Worm (Caenorhabditis elegans) whole organism, mixed stage, embryonic: Measurements from ENCODE around the gene zer-1.

ENCODE experiments used
- M03D4.4 ChIP-seq: sonication (generic microtip); optimal IDR thresholded peaks from 2 replicates; lab custom pipeline; 2017; ENCODE audit warnings: mild to moderate bottlenecking, missing genetic modification characterization, missing compliant biosample characterization
- bed-3 ChIP-seq: fragments of 200-800 bp; sonication (Bioruptor generic); optimal IDR thresholded peaks from 3 replicates; lab custom pipeline; 2018; ENCODE audit warnings: mild to moderate bottlenecking, missing genetic modification characterization, moderate library complexity, missing compliant biosample characterization
- blmp-1 ChIP-seq: fragments of 150-350 bp; optimal IDR thresholded peaks from 2 replicates; lab custom pipeline; 2014; ENCODE audit warnings: missing biosample characterization, missing genetic modification characterization
- ceh-83 ChIP-seq: fragments of 200-800 bp; sonication (Bioruptor generic); optimal IDR thresholded peaks from 2 replicates; lab custom pipeline; 2018; ENCODE audit warnings: mild to moderate bottlenecking, missing genetic modification characterization, missing compliant biosample characterization
- ces-1 ChIP-seq: fragments of 150-350 bp; optimal IDR thresholded peaks from 2 replicates; lab custom pipeline; 2014; ENCODE audit warnings: missing biosample characterization, missing genetic modification reagents, missing genetic modification characterization
- cnd-1 ChIP-seq: fragments of 200-800 bp; sonication (Bioruptor generic); optimal IDR thresholded peaks from 2 replicates; lab custom pipeline; 2018; ENCODE audit warnings: mild to moderate bottlenecking, missing genetic modification characterization, missing compliant biosample characterization
- drap-1 ChIP-seq: fragments of 200-800 bp; sonication (Bioruptor generic); optimal IDR thresholded peaks from 3 replicates; lab custom pipeline; 2018; ENCODE audit warnings: mild to moderate bottlenecking, missing genetic modification characterization, missing compliant biosample characterization
- elt-1 ChIP-seq: sonication (generic microtip); optimal IDR thresholded peaks from 2 replicates; lab custom pipeline; 2017; ENCODE audit warnings: missing genetic modification characterization, mild to moderate bottlenecking, missing compliant biosample characterization, antibody characterized with exemption, moderate library complexity, borderline replicate concordance; ENCODE audit not compliant: insufficient read depth
- elt-3 ChIP-seq: fragments of 150-350 bp; optimal IDR thresholded peaks from 2 replicates; lab custom pipeline; 2014; ENCODE audit warnings: missing biosample characterization, missing genetic modification characterization
- ham-2 ChIP-seq: fragments of 200-800 bp; sonication (Bioruptor generic); optimal IDR thresholded peaks from 2 replicates; lab custom pipeline; 2018; ENCODE audit warnings: mild to moderate bottlenecking, missing genetic modification characterization, missing compliant biosample characterization
- lin-13 ChIP-seq: fragments of 150-350 bp; optimal IDR thresholded peaks from 2 replicates; lab custom pipeline; 2014; ENCODE audit warnings: missing biosample characterization, missing genetic modification characterization
- lin-32 ChIP-seq: fragments of 200-800 bp; sonication (Bioruptor generic); optimal IDR thresholded peaks from 2 replicates; lab custom pipeline; 2018; ENCODE audit warnings: mild to moderate bottlenecking, missing genetic modification characterization, missing compliant biosample characterization
- lsy-2 ChIP-seq: fragments of 150-350 bp; optimal IDR thresholded peaks from 2 replicates; lab custom pipeline; 2014; ENCODE audit warnings: missing biosample characterization, missing genetic modification characterization
- mab-5 ChIP-seq: fragments of 150-350 bp; optimal IDR thresholded peaks from 2 replicates; lab custom pipeline; 2014; ENCODE audit warnings: missing biosample characterization, missing genetic modification characterization
- mep-1 ChIP-seq: fragments of 150-350 bp; optimal IDR thresholded peaks from 2 replicates; lab custom pipeline; 2017; ENCODE audit warnings: missing biosample characterization, missing genetic modification reagents, missing genetic modification characterization, inconsistent platforms
- mls-2 ChIP-seq: sonication (generic microtip); optimal IDR thresholded peaks from 2 replicates; lab custom pipeline; 2016; ENCODE audit warnings: mild to moderate bottlenecking, missing genetic modification characterization, moderate library complexity, missing compliant biosample characterization
- nhr-12 ChIP-seq: fragments of 150-350 bp; optimal IDR thresholded peaks from 2 replicates; lab custom pipeline; 2014; ENCODE audit warnings: missing biosample characterization, missing genetic modification characterization
- nhr-237 ChIP-seq: fragments of 150-350 bp; optimal IDR thresholded peaks from 2 replicates; lab custom pipeline; 2014; ENCODE audit warnings: missing biosample characterization, missing genetic modification characterization
- nhr-28 ChIP-seq: fragments of 150-350 bp; optimal IDR thresholded peaks from 2 replicates; lab custom pipeline; 2014; ENCODE audit warnings: missing biosample characterization, missing genetic modification characterization
- nhr-76 ChIP-seq: sonication (generic microtip); optimal IDR thresholded peaks from 2 replicates; lab custom pipeline; 2017; ENCODE audit warnings: missing biosample characterization, missing genetic modification characterization
- pha-4 ChIP-seq: fragments of 150-350 bp; optimal IDR thresholded peaks from 2 replicates; lab custom pipeline; 2018; ENCODE audit warnings: missing biosample characterization, missing genetic modification reagents, missing genetic modification characterization
- sem-2 ChIP-seq: fragments of 200-800 bp; sonication (Bioruptor generic); optimal IDR thresholded peaks from 2 replicates; lab custom pipeline; 2018; ENCODE audit warnings: mild to moderate bottlenecking, missing genetic modification characterization, missing compliant biosample characterization
- snpc-4 ChIP-seq: fragments of 150-350 bp; optimal IDR thresholded peaks from 2 replicates; lab custom pipeline; 2014; ENCODE audit warnings: missing biosample characterization, missing genetic modification characterization
- sptf-1 ChIP-seq: sonication (generic microtip); optimal IDR thresholded peaks from 2 replicates; lab custom pipeline; 2017; ENCODE audit warnings: mild to moderate bottlenecking, missing genetic modification characterization, moderate library complexity, missing compliant biosample characterization
- unc-120 ChIP-seq: sonication (generic microtip); optimal IDR thresholded peaks from 2 replicates; lab custom pipeline; 2017; ENCODE audit warnings: missing genetic modification characterization, missing compliant biosample characterization; ENCODE audit not compliant: poor library complexity, severe bottlenecking
- unc-39 ChIP-seq: fragments of 150-350 bp; optimal IDR thresholded peaks from 2 replicates; lab custom pipeline; 2014; ENCODE audit warnings: missing biosample characterization, missing genetic modification characterization
- unc-62 ChIP-seq: fragments of 150-350 bp; optimal IDR thresholded peaks from 2 replicates; lab custom pipeline; 2014; ENCODE audit warnings: missing biosample characterization, missing genetic modification reagents, missing genetic modification characterization
- zip-8 ChIP-seq: fragments of 150-350 bp; optimal IDR thresholded peaks from 2 replicates; lab custom pipeline; 2014; ENCODE audit warnings: missing biosample characterization, missing genetic modification characterization
- ztf-11 ChIP-seq: fragments of 150-350 bp; optimal IDR thresholded peaks from 2 replicates; lab custom pipeline; 2014; ENCODE audit warnings: missing biosample characterization, missing genetic modification characterization

The zer-1 gene

DNA sequence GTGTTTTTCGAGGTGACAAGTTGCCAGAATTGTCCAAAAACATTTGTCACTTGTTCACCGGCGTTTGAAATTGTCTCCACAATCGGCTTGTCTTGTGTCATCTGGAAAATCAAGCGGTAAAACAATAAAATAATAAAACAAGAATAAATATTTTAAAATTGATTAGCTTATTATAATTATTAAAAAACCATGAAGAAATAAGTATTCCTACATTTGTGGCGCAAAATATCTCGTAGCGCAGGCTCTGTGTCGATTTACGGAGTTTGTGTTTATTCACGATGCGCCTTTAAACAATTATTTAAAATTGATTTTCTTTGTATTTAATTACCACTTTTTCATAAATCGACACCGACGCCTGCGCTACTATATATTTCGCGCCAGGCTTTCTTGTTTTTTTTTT is 34.3 kb downstream of the zer-1 start, which contains the start of gene moma-1:
TSS of gene moma-1 (minus strand) at position 101 of the 400 bp plus-strand sequence.
- TF ChIP-seq nhr-76 (tag; lab: Kevin White, UChicago) = no peak
- no peak for TF ChIP-seq nhr-28 (tag; lab: Kevin White, UChicago)
- no peak for TF ChIP-seq unc-120
- TF ChIP-seq ztf-11 (tag; lab: Kevin White, UChicago) = no peak
- no peak for TF ChIP-seq elt-3 (tag; lab: Kevin White, UChicago)
- TF ChIP-seq sem-2 (GFP tag; lab: Kevin White, UChicago) = no peak
- no peak for TF ChIP-seq mab-5
- TF ChIP-seq ces-1 (GFP tag; lab: Kevin White, UChicago) = no peak
- no peak for TF ChIP-seq blmp-1 (tag; lab: Kevin White, UChicago)
- TF ChIP-seq zip-8 = no peak
- TF ChIP-seq bed-3 = no peak
- TF ChIP-seq sptf-1 (tag; lab: Kevin White, UChicago) = no peak
- no peak for TF ChIP-seq nhr-237 (tag; lab: Kevin White, UChicago)
- no peak for TF ChIP-seq nhr-12 (tag; lab: Kevin White, UChicago)
- no peak for TF ChIP-seq M03D4.4 (tag; lab: Kevin White, UChicago)
- TF ChIP-seq unc-62 (GFP tag; lab: Kevin White, UChicago) = no peak
- TF ChIP-seq, all 35 proteins: peak for 0

DNA sequence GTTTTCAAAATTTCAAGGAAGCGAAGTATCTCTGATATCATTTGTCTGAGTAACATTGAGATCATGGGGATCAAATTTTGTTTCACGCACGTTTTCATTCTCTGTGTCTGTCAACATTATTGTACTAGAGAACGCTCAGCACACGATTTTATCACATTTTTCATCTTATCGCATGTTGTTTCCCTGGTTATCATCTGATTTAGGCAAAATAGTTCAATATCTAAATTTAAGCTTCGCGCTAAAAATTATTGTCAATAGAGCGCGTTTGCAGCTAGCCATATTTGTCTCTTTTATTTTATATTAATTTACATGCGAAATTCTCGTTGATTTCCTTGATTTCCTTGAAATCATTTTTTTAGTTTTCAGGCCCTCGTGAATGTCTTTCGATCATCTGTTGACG is 41.1 kb downstream of the zer-1 start, which contains the start of gene K02F3.2:
TSS of gene K02F3.2 (plus strand) at position 357 of the 400 bp plus-strand sequence.
- TF ChIP-seq mls-2 = no peak
- TF ChIP-seq ces-1 (GFP tag; lab: Kevin White, UChicago) = peak; percentile 58
- no peak for TF ChIP-seq nhr-237 (tag; lab: Kevin White, UChicago)
- no peak for TF ChIP-seq unc-62 (GFP tag; lab: Kevin White, UChicago)
- TF ChIP-seq nhr-28 (tag; lab: Kevin White, UChicago) = no peak
- peak; percentile 17 for TF ChIP-seq elt-1 (tag; lab: Kevin White, UChicago)
- no peak for TF ChIP-seq drap-1 (GFP tag; lab: Kevin White, UChicago)
- TF ChIP-seq snpc-4 (tag; lab: Kevin White, UChicago) = no peak
- TF ChIP-seq lin-13 (tag; lab: Kevin White, UChicago) = no peak
- TF ChIP-seq, all 35 proteins: peak for 2

DNA sequence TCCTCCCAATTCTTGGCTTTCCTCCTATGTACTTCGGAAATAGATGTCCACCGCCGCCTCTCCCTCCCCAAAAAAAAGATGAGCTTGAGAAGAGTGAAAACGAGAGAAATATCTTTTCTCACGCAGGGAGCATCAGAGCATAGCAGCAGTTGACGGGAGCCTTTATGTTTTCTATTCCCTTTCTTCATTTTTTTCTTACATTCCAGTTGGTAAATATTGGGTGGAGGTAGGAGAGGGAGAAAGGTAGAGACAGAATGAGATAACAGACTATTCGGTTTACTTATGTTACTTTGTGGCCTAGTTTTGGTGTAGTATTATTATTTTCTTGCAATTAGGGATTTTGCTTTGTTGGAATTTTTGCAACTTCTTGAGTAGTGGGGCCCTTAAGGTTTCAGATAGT is 42.0 kb downstream of the zer-1 start:
- TF ChIP-seq sem-2 (GFP tag; lab: Kevin White, UChicago) = no peak
- TF ChIP-seq ceh-83 (GFP tag; lab: Kevin White, UChicago) = no peak
- no peak for TF ChIP-seq unc-62 (GFP tag; lab: Kevin White, UChicago)
- TF ChIP-seq ztf-11 (tag; lab: Kevin White, UChicago) = no peak
- no peak for TF ChIP-seq snpc-4 (tag; lab: Kevin White, UChicago)
- TF ChIP-seq lin-32 (GFP tag; lab: Kevin White, UChicago) = no peak

DNA sequence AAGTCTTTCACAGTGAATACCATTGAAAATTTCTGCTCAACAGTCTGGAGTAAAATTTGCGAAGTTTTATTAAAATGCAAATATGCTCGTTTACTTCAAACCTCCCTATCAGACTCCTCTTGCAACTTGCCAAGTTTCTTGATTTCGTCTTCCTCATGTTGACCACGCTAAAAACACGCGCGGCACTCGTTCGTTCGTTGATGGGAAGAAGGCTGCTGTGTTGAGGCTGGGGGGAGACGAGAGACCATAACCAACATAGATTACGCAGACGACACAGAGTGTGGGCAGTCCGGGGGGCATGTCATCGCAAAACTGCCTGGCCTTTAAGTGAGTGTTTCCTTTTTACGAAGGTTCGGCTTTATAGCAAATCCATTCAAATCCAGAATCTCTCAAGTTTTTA is 42.6 kb downstream of the zer-1 start:
- no peak for TF ChIP-seq unc-120
- TF ChIP-seq mep-1 (tag; lab: Kevin White, UChicago) = no peak
- no peak for TF ChIP-seq unc-39 (tag; lab: Kevin White, UChicago)
- TF ChIP-seq mls-2 = peak; percentile 17
- TF ChIP-seq zip-8 = no peak
- peak; percentile 14 for TF ChIP-seq ztf-11 (tag; lab: Kevin White, UChicago)
- TF ChIP-seq bed-3 = no peak

DNA sequence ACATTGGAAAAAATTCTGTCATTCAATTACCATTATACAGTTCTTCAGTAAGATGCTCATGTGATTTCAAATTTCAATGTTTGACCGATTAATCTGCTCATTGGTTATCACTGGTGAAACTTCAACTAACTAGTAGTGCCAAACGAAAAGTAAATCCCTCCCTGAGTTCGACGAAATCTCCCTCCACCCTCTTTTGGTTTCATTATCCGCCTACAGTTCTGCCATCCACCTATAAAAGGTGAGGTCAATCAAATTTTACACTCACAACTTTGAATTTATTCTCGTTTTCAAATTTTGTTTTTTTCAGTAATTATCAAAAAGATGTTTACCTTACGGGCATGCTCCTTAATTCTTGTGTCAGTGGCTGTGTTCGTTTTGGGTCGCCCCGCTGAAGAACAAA is 44.0 kb downstream of the zer-1 start, which contains the start of gene far-8:
TSS of gene far-8 (plus strand) at position 301 of the 400 bp plus-strand sequence.
- no peak for TF ChIP-seq cnd-1 (tag; lab: Kevin White, UChicago)
- no peak for TF ChIP-seq elt-1 (tag; lab: Kevin White, UChicago)
- TF ChIP-seq ceh-83 (GFP tag; lab: Kevin White, UChicago) = no peak
- no peak for TF ChIP-seq nhr-237 (tag; lab: Kevin White, UChicago)
- TF ChIP-seq unc-120 = no peak
- no peak for TF ChIP-seq nhr-76 (tag; lab: Kevin White, UChicago)
- no peak for TF ChIP-seq mep-1 (tag; lab: Kevin White, UChicago)
- TF ChIP-seq lsy-2 = no peak
- TF ChIP-seq unc-39 (tag; lab: Kevin White, UChicago) = no peak
- no peak for TF ChIP-seq ham-2 (GFP tag; lab: Kevin White, UChicago)
- no peak for TF ChIP-seq mab-5
- TF ChIP-seq nhr-28 (tag; lab: Kevin White, UChicago) = no peak
- TF ChIP-seq sptf-1 (tag; lab: Kevin White, UChicago) = no peak
- no peak for TF ChIP-seq zip-8
- no peak for TF ChIP-seq pha-4
- no peak for TF ChIP-seq sem-2 (GFP tag; lab: Kevin White, UChicago)
